Fruit fly (Drosophila melanogaster) whole organism, pupa: Measurements from ENCODE around the gene CG6244.

Experiments
- CG10348 ChIP-seq: fragments of 200-800 bp; sonication (Bioruptor generic); IDR thresholded peaks from 2 replicates; pipeline ENCODE4 v1.3.6; 2022; ENCODE audit warnings: missing biosample characterization, missing genetic modification characterization
- CG14655 ChIP-seq: fragments of 200-800 bp; sonication (Bioruptor generic); optimal IDR thresholded peaks from 3 replicates; lab custom pipeline; 2017; ENCODE audit warnings: mild to moderate bottlenecking, missing biosample characterization, missing genetic modification reagents, missing genetic modification characterization
- CG17806 ChIP-seq: fragments of 200-800 bp; sonication (Bioruptor generic); optimal IDR thresholded peaks from 2 replicates; lab custom pipeline; 2018; ENCODE audit warnings: missing biosample characterization, mild to moderate bottlenecking, missing genetic modification characterization, moderate library complexity
- CG4496 ChIP-seq: fragments of 200-800 bp; sonication (Bioruptor generic); IDR thresholded peaks from 3 replicates; pipeline ENCODE4 v1.3.6; 2022; ENCODE audit warnings: missing biosample characterization, missing genetic modification characterization
- CG8301 ChIP-seq: fragments of 200-800 bp; sonication (Bioruptor generic); optimal IDR thresholded peaks from 2 replicates; lab custom pipeline; 2018; ENCODE audit warnings: missing biosample characterization, mild to moderate bottlenecking, missing genetic modification characterization
- EcR ChIP-seq: fragments of 200-800 bp; sonication (Bioruptor generic); optimal IDR thresholded peaks from 3 replicates; lab custom pipeline; 2019; ENCODE audit warnings: missing biosample characterization, missing genetic modification characterization, mild to moderate bottlenecking, moderate library complexity, missing genetic modification reagents
- Pif1A ChIP-seq: fragments of 200-800 bp; sonication (Bioruptor generic); optimal IDR thresholded peaks from 3 replicates; lab custom pipeline; 2016; ENCODE audit warnings: missing biosample characterization, missing genetic modification characterization
- Pif1B ChIP-seq: fragments of 200-800 bp; sonication (Bioruptor generic); optimal IDR thresholded peaks from 3 replicates; lab custom pipeline; 2016; ENCODE audit warnings: missing biosample characterization, missing genetic modification characterization
- fd96Ca ChIP-seq: fragments of 200-800 bp; sonication (Bioruptor generic); IDR thresholded peaks from 3 replicates; pipeline ENCODE4 v1.3.6; 2022; ENCODE audit warnings: missing biosample characterization, missing genetic modification characterization
- rn ChIP-seq: fragments of 200-800 bp; sonication (Bioruptor generic); IDR thresholded peaks from 2 replicates; pipeline ENCODE4 v1.3.6; 2022; ENCODE audit warnings: missing biosample characterization, missing genetic modification characterization

DNA sequence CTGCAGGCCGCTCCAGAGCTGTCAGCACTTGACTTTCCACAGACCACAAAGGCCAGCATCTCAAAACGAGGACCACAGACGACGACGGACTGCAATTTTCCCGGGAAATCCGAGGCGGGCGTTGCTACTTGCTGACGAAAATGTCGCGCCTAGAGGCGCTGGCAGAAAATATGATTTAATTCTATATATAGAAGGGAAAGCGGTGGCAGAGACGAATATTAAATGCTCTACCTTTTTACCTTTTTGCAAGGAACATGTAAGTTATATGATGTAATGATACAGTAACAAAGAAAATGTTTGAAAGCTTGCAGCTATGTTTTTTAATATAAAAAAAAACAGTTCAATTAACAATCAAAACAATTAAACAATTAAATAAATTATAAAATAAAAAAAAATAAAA is 47.7 kb upstream of the CG6244 start:
- TF ChIP-seq CG10348 (GFP tag; lab: Robert Waterston, UW) (no peak), Pif1B (GFP tag; lab: Kevin White, UChicago) (no peak), CG4496 (no peak), Pif1A (no peak), CG14655 (GFP tag; lab: Kevin White, UChicago) (no peak), fd96Ca (GFP tag; lab: Robert Waterston, UW) (no peak), CG8301 (no peak), CG17806 (tag; lab: Kevin White, UChicago) (no peak), EcR (GFP tag; lab: Kevin White, UChicago) (no peak), rn (GFP tag; lab: Robert Waterston, UW) (no peak)
